Fruit fly (Drosophila melanogaster): Measurements from ENCODE around the gene Mnat9.

Mnat9 gene

dm6 chr3R:31627186-31627585 is 11.2 kb upstream of the Mnat9 start (continued):
- TF ChIP-seq tin (GFP tag; optimal IDR thresholded peaks at IDR 0.05): no peak
- TF ChIP-seq pum (GFP tag; optimal IDR thresholded peaks at IDR 0.05): no peak
- peak; percentile 11 for TF ChIP-seq CG11504 (tag; optimal IDR thresholded peaks at IDR 0.05)
- no peak for TF ChIP-seq pnt (GFP tag; optimal IDR thresholded peaks at IDR 0.05)
- TF ChIP-seq wor (GFP tag; IDR thresholded peaks at IDR 0.05): no peak
- TF ChIP-seq crc (GFP tag; optimal IDR thresholded peaks at IDR 0.05): no peak
- peak; percentile 27; the same call in 1 of the 2 replicates for TF ChIP-seq slbo (GFP tag; IDR thresholded peaks at IDR 0.05)
- no peak for TF ChIP-seq al (GFP tag; IDR thresholded peaks at IDR 0.05)
- TF ChIP-seq bsh (GFP tag; optimal IDR thresholded peaks at IDR 0.05): peak in 1 of 2 experiments; percentile 6
- no peak for TF ChIP-seq Sin3A (optimal IDR thresholded peaks at IDR 0.05)
- no peak for TF ChIP-seq CG3838 (GFP tag; optimal IDR thresholded peaks at IDR 0.05)
- TF ChIP-seq CG32532 (GFP tag; IDR thresholded peaks at IDR 0.05): no peak
- TF ChIP-seq CG4617 (GFP tag; optimal IDR thresholded peaks at IDR 0.05; ENCODE audit: borderline replicate concordance): no peak
- no peak for TF ChIP-seq CG1647 (GFP tag; optimal IDR thresholded peaks at IDR 0.05)
- peak; percentile 77 for TF ChIP-seq sens (GFP tag)
- peak; percentile 23 for TF ChIP-seq CG7839 (tag; optimal IDR thresholded peaks at IDR 0.05)
- no peak for TF ChIP-seq CG13296 (GFP tag; optimal IDR thresholded peaks at IDR 0.05)
- TF ChIP-seq chn (GFP tag; optimal IDR thresholded peaks at IDR 0.05): no peak
- TF ChIP-seq CG12391 (tag; optimal IDR thresholded peaks at IDR 0.05): no peak
- peak; percentile 45 for TF ChIP-seq row (GFP tag; IDR thresholded peaks at IDR 0.05)
- TF ChIP-seq btn (GFP tag; optimal IDR thresholded peaks at IDR 0.05): no peak
- peak; percentile 19 for TF ChIP-seq CG18599 (GFP tag; optimal IDR thresholded peaks at IDR 0.05)
- TF ChIP-seq Sry-β (GFP tag; optimal IDR thresholded peaks at IDR 0.05): no peak
- TF ChIP-seq Hr39 (optimal IDR thresholded peaks at IDR 0.05): no peak
- TF ChIP-seq en (GFP tag; optimal IDR thresholded peaks at IDR 0.05): no peak
- TF ChIP-seq CG9876 (GFP tag; optimal IDR thresholded peaks at IDR 0.05): no peak
- no peak for TF ChIP-seq Awh (GFP tag; IDR thresholded peaks at IDR 0.05)
- TF ChIP-seq sisA (GFP tag; IDR thresholded peaks at IDR 0.05): peak; percentile 36; the same call in 1 of the 2 replicates
- TF ChIP-seq CG6175 (GFP tag; IDR thresholded peaks at IDR 0.05): no peak
- no peak for TF ChIP-seq Dip3 (GFP tag; optimal IDR thresholded peaks at IDR 0.05)
- TF ChIP-seq sug (tag; optimal IDR thresholded peaks at IDR 0.05): no peak
- no peak for TF ChIP-seq kah (GFP tag; optimal IDR thresholded peaks at IDR 0.05)
- TF ChIP-seq lilli (GFP tag; optimal IDR thresholded peaks at IDR 0.05): no peak
- TF ChIP-seq CG4730 (GFP tag; IDR thresholded peaks at IDR 0.05): no peak
- TF ChIP-seq ind (GFP tag; optimal IDR thresholded peaks at IDR 0.05): no peak
- TF ChIP-seq CG3726 (GFP tag; IDR thresholded peaks at IDR 0.05): no peak
- TF ChIP-seq CG10431 (GFP tag; optimal IDR thresholded peaks at IDR 0.05): no peak
- TF ChIP-seq CG7928 (GFP tag; optimal IDR thresholded peaks at IDR 0.05): no peak
- no peak for TF ChIP-seq E2f1 (GFP tag; IDR thresholded peaks at IDR 0.05)
- TF ChIP-seq CG12744 (GFP tag; optimal IDR thresholded peaks at IDR 0.05): no peak
- TF ChIP-seq CG9215 (GFP tag; IDR thresholded peaks at IDR 0.05): no peak
- no peak for TF ChIP-seq CG18619 (GFP tag; optimal IDR thresholded peaks at IDR 0.05)
- TF ChIP-seq kay (GFP tag; optimal IDR thresholded peaks at IDR 0.05): no peak
- no peak for TF ChIP-seq HHEX (GFP tag; optimal IDR thresholded peaks at IDR 0.05)
- TF ChIP-seq CG8924 (tag; optimal IDR thresholded peaks at IDR 0.05): no peak
- no peak for TF ChIP-seq prd (optimal IDR thresholded peaks at IDR 0.05)
- TF ChIP-seq prd (GFP tag; IDR thresholded peaks at IDR 0.05): peak; percentile 44; the same call in 2 of the 3 replicates
- TF ChIP-seq CG10209 (GFP tag; optimal IDR thresholded peaks at IDR 0.05): no peak
- TF ChIP-seq MTF-1 (GFP tag; optimal IDR thresholded peaks at IDR 0.05; ENCODE audit: borderline replicate concordance): no peak
- no peak for TF ChIP-seq CG8281 (tag; optimal IDR thresholded peaks at IDR 0.05)
- TF ChIP-seq CG6683 (GFP tag; optimal IDR thresholded peaks at IDR 0.05): no peak

Data from whole organism, embryonic.